Worm (Caenorhabditis elegans): ENCODE data around the gene rpb-9.
A peak's percentile ranks its signal among the peaks of the same experiment; 100 is the strongest.

rpb-9 gene

DNA sequence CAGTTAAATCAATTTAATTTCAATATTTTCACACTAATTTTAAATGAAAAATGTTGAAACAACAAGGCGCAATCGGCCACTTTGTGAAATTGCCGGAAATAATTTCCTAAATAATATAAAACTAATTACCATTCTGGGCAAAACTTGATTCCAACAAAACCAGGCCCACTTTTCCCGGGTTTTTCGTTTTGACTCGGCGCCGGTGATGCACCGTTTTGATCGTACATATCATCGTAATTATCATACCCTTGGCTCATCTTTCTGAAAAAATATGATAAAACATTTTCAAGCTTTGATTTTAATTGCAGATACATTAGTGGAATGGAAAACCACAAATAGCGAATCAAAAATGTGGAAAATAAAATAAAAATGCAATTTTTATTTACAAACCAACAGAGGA is at the start of gene rpb-9:
rpb-9 (minus strand) TSS at position 314 of the 400 bp plus-strand sequence.
- TF ChIP-seq mep-1 (tag; optimal IDR thresholded peaks at IDR 0.05) (no peak), nhr-28 (tag; optimal IDR thresholded peaks at IDR 0.05) (no peak), aha-1 (tag) (no peak), nhr-102 (tag; optimal IDR thresholded peaks at IDR 0.05) (peak; percentile 4), F49E8.2 (tag; optimal IDR thresholded peaks at IDR 0.05; ENCODE audit: borderline replicate concordance) (peak; percentile 8), lin-38 (GFP tag; IDR thresholded peaks at IDR 0.05) (peak; percentile 39), mdt-29 (GFP tag; IDR thresholded peaks at IDR 0.05) (no peak), Y5F2A.4 (GFP tag; optimal IDR thresholded peaks at IDR 0.05) (no peak), ceh-44 (GFP tag; IDR thresholded peaks at IDR 0.05) (no peak), lin-1 (GFP tag; IDR thresholded peaks at IDR 0.05) (peak; percentile 53; the same call in 1 of the 2 replicates), dmd-6 (GFP tag; IDR thresholded peaks at IDR 0.05) (no peak), pha-4 (GFP tag; IDR thresholded peaks at IDR 0.05) (no peak), pha-4 (tag; optimal IDR thresholded peaks at IDR 0.05) (no peak), lsy-2 (tag; optimal IDR thresholded peaks at IDR 0.05) (no peak), attf-4 (tag; optimal IDR thresholded peaks at IDR 0.05) (no peak), zag-1 (tag; optimal IDR thresholded peaks at IDR 0.05) (no peak), ztf-11 (tag; optimal IDR thresholded peaks at IDR 0.05) (no peak), lim-7 (GFP tag; IDR thresholded peaks at IDR 0.05) (no peak), Y75B8A.6 (GFP tag; IDR thresholded peaks at IDR 0.05) (no peak), F37D6.2 (tag; optimal IDR thresholded peaks at IDR 0.05) (no peak), nhr-77 (tag; optimal IDR thresholded peaks at IDR 0.05) (no peak), ceh-20 (GFP tag; IDR thresholded peaks at IDR 0.05) (no peak), ctbp-1 (GFP tag; IDR thresholded peaks at IDR 0.05) (no peak), nhr-11 (tag; optimal IDR thresholded peaks at IDR 0.05) (no peak), ama-1 (optimal IDR thresholded peaks at IDR 0.05) (peak; percentile 57), daf-19 (GFP tag; conservative IDR thresholded peaks at IDR 0.05) (no peak), lir-3 (tag; optimal IDR thresholded peaks at IDR 0.05) (no peak), dve-1 (tag; optimal IDR thresholded peaks at IDR 0.05; ENCODE audit: insufficient read depth) (peak; percentile 1), nhr-41 (GFP tag; IDR thresholded peaks at IDR 0.05) (no peak), daf-16 (GFP tag; optimal IDR thresholded peaks at IDR 0.05) (no peak), daf-16 (tag; optimal IDR thresholded peaks at IDR 0.05) (peak; percentile 3), mxl-2 (GFP tag; conservative IDR thresholded peaks at IDR 0.05) (no peak), aly-2 (tag; optimal IDR thresholded peaks at IDR 0.05) (no peak), mes-2 (tag; optimal IDR thresholded peaks at IDR 0.05; ENCODE audit: poor library complexity, severe bottlenecking) (peak; percentile 35), madf-5 (GFP tag; IDR thresholded peaks at IDR 0.05) (no peak), tag-97 (GFP tag; IDR thresholded peaks at IDR 0.05) (no peak), hmg-1.1 (GFP tag; IDR thresholded peaks at IDR 0.05) (no peak), spr-1 (tag; optimal IDR thresholded peaks at IDR 0.05) (no peak), unc-39 (tag; optimal IDR thresholded peaks at IDR 0.05) (no peak), dpl-1 (GFP tag; optimal IDR thresholded peaks at IDR 0.05) (no peak), lin-39 (tag; optimal IDR thresholded peaks at IDR 0.05) (no peak), T26A8.4 (GFP tag; IDR thresholded peaks at IDR 0.05) (peak; percentile 43; the same call in 1 of the 2 replicates), unc-130 (GFP tag; optimal IDR thresholded peaks at IDR 0.05) (no peak), F44E2.7 (GFP tag; IDR thresholded peaks at IDR 0.05) (no peak), ceh-32 (tag; optimal IDR thresholded peaks at IDR 0.05; ENCODE audit: poor library complexity) (no peak), Y48G9A.11 (GFP tag; IDR thresholded peaks at IDR 0.05) (no peak)

Data from whole organism, L4 larva.